Fruit fly (Drosophila melanogaster) whole organism, embryonic: ENCODE data around the gene waw.
A peak's percentile ranks its signal among the peaks of the same experiment; 100 is the strongest.

Source experiments
- Abd-B ChIP-seq: fragments of 200-800 bp; sonication (Bioruptor generic); optimal IDR thresholded peaks from 2 replicates; lab custom pipeline; 2018; ENCODE audit warnings: missing biosample characterization, mild to moderate bottlenecking, missing genetic modification characterization, moderate library complexity
- C15 ChIP-seq: fragments of 200-800 bp; sonication (Bioruptor generic); IDR thresholded peaks from 3 replicates; pipeline ENCODE4 v1.3.6; 2022; ENCODE audit warnings: missing biosample characterization, missing genetic modification characterization
- CG11085 ChIP-seq: fragments of 200-800 bp; sonication (Bioruptor generic); IDR thresholded peaks from 2 replicates; pipeline ENCODE4 v1.3.6; 2022; ENCODE audit warnings: missing biosample characterization, missing genetic modification characterization
- CG11247 ChIP-seq: fragments of 200-800 bp; sonication (Bioruptor generic); IDR thresholded peaks from 2 replicates; pipeline ENCODE4 v1.3.6; 2022; ENCODE audit warnings: missing biosample characterization, missing genetic modification characterization
- CG14441 ChIP-seq: fragments of 200-800 bp; sonication (Bioruptor generic); IDR thresholded peaks from 2 replicates; pipeline ENCODE4 v1.3.6; 2022; ENCODE audit warnings: missing biosample characterization, missing genetic modification characterization
- CG1529 ChIP-seq: fragments of 200-800 bp; sonication (Bioruptor generic); optimal IDR thresholded peaks from 3 replicates; lab custom pipeline; 2018; ENCODE audit warnings: missing biosample characterization, missing genetic modification characterization
- CG15696 ChIP-seq: fragments of 200-800 bp; sonication (Bioruptor generic); optimal IDR thresholded peaks from 2 replicates; lab custom pipeline; 2019; ENCODE audit warnings: missing biosample characterization, mild to moderate bottlenecking, missing genetic modification characterization, moderate library complexity
- CG16813 ChIP-seq: fragments of 200-800 bp; sonication (Bioruptor generic); IDR thresholded peaks from 3 replicates; pipeline ENCODE4 v1.3.6; 2022; ENCODE audit warnings: missing biosample characterization, missing genetic modification characterization; ENCODE audit not compliant: partially characterized antibody
- CG17328 ChIP-seq: fragments of 200-800 bp; sonication (Bioruptor generic); IDR thresholded peaks from 2 replicates; pipeline ENCODE4 v1.3.6; 2022; ENCODE audit warnings: missing biosample characterization, missing genetic modification characterization
- CG17568 ChIP-seq: fragments of 200-800 bp; sonication (Bioruptor generic); optimal IDR thresholded peaks from 2 replicates; lab custom pipeline; 2018; ENCODE audit warnings: missing biosample characterization, mild to moderate bottlenecking, missing genetic modification characterization, moderate library complexity
- CG1832 ChIP-seq: fragments of 200-800 bp; sonication (Bioruptor generic); optimal IDR thresholded peaks from 2 replicates; lab custom pipeline; 2017; ENCODE audit warnings: missing biosample characterization, mild to moderate bottlenecking, missing genetic modification characterization, inconsistent platforms
- CG18599 ChIP-seq: fragments of 200-800 bp; sonication (Bioruptor generic); optimal IDR thresholded peaks from 3 replicates; lab custom pipeline; 2017; ENCODE audit warnings: missing biosample characterization, missing genetic modification characterization, mild to moderate bottlenecking, moderate library complexity, missing genetic modification reagents
- CG3838 ChIP-seq: fragments of 200-800 bp; sonication (Bioruptor generic); optimal IDR thresholded peaks from 3 replicates; lab custom pipeline; 2016; ENCODE audit warnings: missing biosample characterization, missing genetic modification characterization
- CG3847 ChIP-seq: fragments of 200-800 bp; sonication (Bioruptor generic); IDR thresholded peaks from 2 replicates; pipeline ENCODE4 v1.3.6; 2022; ENCODE audit warnings: missing biosample characterization, missing genetic modification characterization
- CG4404 ChIP-seq: fragments of 200-800 bp; sonication (Bioruptor generic); IDR thresholded peaks from 2 replicates; pipeline ENCODE4 v1.3.6; 2022; ENCODE audit warnings: missing biosample characterization, missing genetic modification characterization
- CG4730 ChIP-seq: fragments of 200-800 bp; sonication (Bioruptor generic); IDR thresholded peaks from 2 replicates; pipeline ENCODE4 v1.3.6; 2022; ENCODE audit warnings: missing biosample characterization, missing genetic modification characterization
- CG5180 ChIP-seq: fragments of 200-800 bp; sonication (Bioruptor generic); optimal IDR thresholded peaks from 3 replicates; lab custom pipeline; 2017; ENCODE audit warnings: missing biosample characterization, missing genetic modification characterization, mild to moderate bottlenecking, moderate library complexity, missing genetic modification reagents
- CG6272 ChIP-seq: fragments of 200-800 bp; sonication (Bioruptor generic); IDR thresholded peaks from 2 replicates; pipeline ENCODE4 v1.3.6; 2022; ENCODE audit warnings: missing biosample characterization, missing genetic modification characterization
- CG7963 ChIP-seq: fragments of 200-800 bp; sonication (Bioruptor generic); IDR thresholded peaks from 3 replicates; pipeline ENCODE4 v1.3.6; 2022; ENCODE audit warnings: missing biosample characterization, missing genetic modification characterization; ENCODE audit not compliant: partially characterized antibody
- Elba2 ChIP-seq: fragments of 200-800 bp; sonication (Bioruptor generic); optimal IDR thresholded peaks from 3 replicates; lab custom pipeline; 2016; ENCODE audit warnings: missing biosample characterization, missing genetic modification characterization
- Hr3 ChIP-seq: fragments of 200-800 bp; sonication (Bioruptor generic); optimal IDR thresholded peaks from 3 replicates; lab custom pipeline; 2016; ENCODE audit warnings: missing biosample characterization, missing genetic modification characterization
- NfI ChIP-seq: fragments of 200-800 bp; sonication (Bioruptor generic); optimal IDR thresholded peaks from 3 replicates; lab custom pipeline; 2018; ENCODE audit warnings: missing biosample characterization, mild to moderate bottlenecking, missing genetic modification characterization, moderate library complexity
- Ravus ChIP-seq: fragments of 200-800 bp; sonication (Bioruptor generic); IDR thresholded peaks from 2 replicates; pipeline ENCODE4 v1.3.6; 2022; ENCODE audit warnings: missing biosample characterization, missing genetic modification characterization
- Sox102F ChIP-seq: fragments of 200-800 bp; sonication (Bioruptor generic); optimal IDR thresholded peaks from 2 replicates; lab custom pipeline; 2018; ENCODE audit warnings: missing biosample characterization, mild to moderate bottlenecking, missing genetic modification characterization, moderate library complexity
- Sry-β ChIP-seq: fragments of 200-800 bp; sonication (Bioruptor generic); optimal IDR thresholded peaks from 2 replicates; lab custom pipeline; 2018; ENCODE audit warnings: missing biosample characterization, mild to moderate bottlenecking, missing genetic modification characterization, moderate library complexity
- ase ChIP-seq: fragments of 200-800 bp; sonication (Bioruptor generic); IDR thresholded peaks from 3 replicates; pipeline ENCODE4 v1.3.6; 2022; ENCODE audit warnings: missing biosample characterization, missing genetic modification characterization
- bcd ChIP-seq: fragments of 200-800 bp; sonication (Bioruptor generic); optimal IDR thresholded peaks from 2 replicates; lab custom pipeline; 2017; ENCODE audit warnings: missing biosample characterization, mild to moderate bottlenecking, missing genetic modification characterization
- bigmax ChIP-seq: fragments of 200-800 bp; sonication (Bioruptor generic); optimal IDR thresholded peaks from 2 replicates; lab custom pipeline; 2018; ENCODE audit warnings: missing biosample characterization, mild to moderate bottlenecking, missing genetic modification characterization
- crc ChIP-seq: fragments of 200-800 bp; sonication (Bioruptor generic); optimal IDR thresholded peaks from 2 replicates; lab custom pipeline; 2016; ENCODE audit warnings: missing biosample characterization, missing genetic modification characterization
- croc ChIP-seq: fragments of 200-800 bp; sonication (Bioruptor generic); conservative IDR thresholded peaks from 3 replicates; pipeline ENCODE4 v1.3.6; 2022; ENCODE audit warnings: missing biosample characterization, missing genetic modification characterization
- da ChIP-seq: fragments of 200-800 bp; sonication (Bioruptor generic); optimal IDR thresholded peaks from 2 replicates; lab custom pipeline; 2016; ENCODE audit warnings: missing biosample characterization, missing genetic modification characterization
- disco-r ChIP-seq: fragments of 200-800 bp; sonication (Bioruptor generic); optimal IDR thresholded peaks from 2 replicates; lab custom pipeline; 2016; ENCODE audit warnings: missing biosample characterization, missing genetic modification characterization
- gce ChIP-seq: fragments of 200-800 bp; sonication (Bioruptor generic); IDR thresholded peaks from 3 replicates; pipeline ENCODE4 v1.3.6; 2022; ENCODE audit warnings: missing biosample characterization, missing genetic modification characterization
- gcm ChIP-seq: fragments of 200-800 bp; sonication (Bioruptor generic); optimal IDR thresholded peaks from 2 replicates; lab custom pipeline; 2019; ENCODE audit warnings: missing biosample characterization, mild to moderate bottlenecking, missing genetic modification characterization, moderate library complexity
- ham ChIP-seq: fragments of 200-800 bp; sonication (Bioruptor generic); IDR thresholded peaks from 2 replicates; pipeline ENCODE4 v1.3.6; 2022; ENCODE audit warnings: missing biosample characterization, missing genetic modification characterization
- hb ChIP-seq: fragments of 200-800 bp; sonication (Bioruptor generic); IDR thresholded peaks from 3 replicates; pipeline ENCODE4 v1.3.6; 2022; ENCODE audit warnings: missing biosample characterization, missing genetic modification characterization; ENCODE audit not compliant: partially characterized antibody
- hkb ChIP-seq, 2 experiments: fragments of 200-800 bp in 1 of 2; fragments of >200 bp in 1 of 2; sonication (Bioruptor generic) in 1 of 2; IDR thresholded peaks in 1 of 2; optimal IDR thresholded peaks in 1 of 2; 2 replicates each; pipeline versions ENCODE4 v1.3.6 to Lab custom; 2017 to 2022; ENCODE audit warnings: missing biosample characterization in 1 of 2, missing genetic modification characterization in 1 of 2
- jigr1 ChIP-seq: fragments of 200-800 bp; sonication (Bioruptor generic); IDR thresholded peaks from 3 replicates; pipeline ENCODE4 v1.3.6; 2022; ENCODE audit warnings: missing biosample characterization, missing genetic modification characterization
- jing ChIP-seq: fragments of 200-800 bp; sonication (Bioruptor generic); optimal IDR thresholded peaks from 2 replicates; lab custom pipeline; 2018; ENCODE audit warnings: missing biosample characterization, mild to moderate bottlenecking, missing genetic modification characterization
- lilli ChIP-seq: fragments of 200-800 bp; sonication (Bioruptor generic); optimal IDR thresholded peaks from 3 replicates; lab custom pipeline; 2016; ENCODE audit warnings: missing biosample characterization, missing genetic modification characterization
- lov ChIP-seq, 2 experiments: fragments of 200-800 bp in 1 of 2; fragments of >200 bp in 1 of 2; sonication (Bioruptor generic) in 1 of 2; IDR thresholded peaks in 1 of 2; optimal IDR thresholded peaks in 1 of 2; 2 replicates in 1 of 2; 3 replicates in 1 of 2; pipeline versions ENCODE4 v1.3.6 to Lab custom; 2017 to 2022; ENCODE audit warnings: missing biosample characterization in 1 of 2, missing genetic modification characterization in 1 of 2
- mld ChIP-seq: fragments of 200-800 bp; sonication (Bioruptor generic); IDR thresholded peaks from 3 replicates; pipeline ENCODE4 v1.3.6; 2022; ENCODE audit warnings: missing biosample characterization, missing genetic modification characterization; ENCODE audit not compliant: partially characterized antibody
- nmo ChIP-seq: fragments of 200-800 bp; sonication (Bioruptor generic); optimal IDR thresholded peaks from 2 replicates; lab custom pipeline; 2018; ENCODE audit warnings: missing biosample characterization, mild to moderate bottlenecking, missing genetic modification characterization, moderate library complexity
- pho ChIP-seq: fragments of 200-800 bp; sonication (Bioruptor generic); optimal IDR thresholded peaks from 2 replicates; lab custom pipeline; 2016; ENCODE audit warnings: missing biosample characterization, missing genetic modification characterization
- pita ChIP-seq: fragments of 200-800 bp; sonication (Bioruptor generic); optimal IDR thresholded peaks from 2 replicates; lab custom pipeline; 2017; ENCODE audit warnings: missing biosample characterization, mild to moderate bottlenecking, missing genetic modification characterization
- pnt ChIP-seq: fragments of 200-800 bp; sonication (Bioruptor generic); optimal IDR thresholded peaks from 3 replicates; lab custom pipeline; 2016; ENCODE audit warnings: missing biosample characterization, missing genetic modification characterization
- sisA ChIP-seq: fragments of 200-800 bp; sonication (Bioruptor generic); IDR thresholded peaks from 2 replicates; pipeline ENCODE4 v1.3.6; 2022; ENCODE audit warnings: missing biosample characterization, missing genetic modification characterization
- slou ChIP-seq: fragments of 200-800 bp; sonication (Bioruptor generic); optimal IDR thresholded peaks from 3 replicates; lab custom pipeline; 2016; ENCODE audit warnings: missing biosample characterization, missing genetic modification characterization

waw gene

dm6 chrX:21319202-21319772, 43.5 kb upstream of the waw start, which contains the start of the genes SLIRP1 and anox (continued):
- TF ChIP-seq ase: peak; percentile 48; the same call in 1 of the 3 replicates
- peak; percentile 89 for TF ChIP-seq Sox102F
- no peak for TF ChIP-seq CG17568 (GFP tag; lab: Kevin White, UChicago)
- peak; percentile 27; the same call in 1 of the 2 replicates for TF ChIP-seq Ravus (GFP tag; lab: Robert Waterston, UW)
- peak; percentile 48; the same call in 1 of the 2 replicates for TF ChIP-seq CG6272
- TF ChIP-seq CG5180 (GFP tag; lab: Kevin White, UChicago): peak; percentile 63
- TF ChIP-seq CG4730 (GFP tag; lab: Robert Waterston, UW): peak; percentile 75
- peak; percentile 89 for TF ChIP-seq CG18599
- TF ChIP-seq croc (GFP tag; lab: Robert Waterston, UW): peak; percentile 71
- TF ChIP-seq crc (GFP tag; lab: Kevin White, UChicago): peak; percentile 40
- TF ChIP-seq NfI: peak; percentile 85
- TF ChIP-seq slou (GFP tag; lab: Kevin White, UChicago): peak; percentile 79
- TF ChIP-seq CG1529 (GFP tag; lab: Kevin White, UChicago): peak; percentile 78
- TF ChIP-seq ham (GFP tag; lab: Robert Waterston, UW): 0 out of 2 replicates have a peak, but pooled peaks have one; percentile 23
- peak; percentile 60 for TF ChIP-seq pnt (GFP tag; lab: Kevin White, UChicago)
- peak; percentile 64; the same call in 1 of the 3 replicates for TF ChIP-seq C15
- TF ChIP-seq gcm: peak; percentile 86
- peak; percentile 49 for TF ChIP-seq CG3838
- peak; percentile 95 for TF ChIP-seq nmo (GFP tag; lab: Kevin White, UChicago)
- peak; percentile 79 for TF ChIP-seq CG14441
- TF ChIP-seq pho (GFP tag; lab: Kevin White, UChicago): peak; percentile 81
- TF ChIP-seq CG4404 (GFP tag; lab: Robert Waterston, UW): peak; percentile 66
- peak; percentile 80 for TF ChIP-seq CG3847
- no peak for TF ChIP-seq hkb (optimal IDR thresholded peaks at IDR 0.05; lab: Kevin White, UChicago)
- TF ChIP-seq hkb (GFP tag; IDR thresholded peaks at IDR 0.05; lab: Robert Waterston, UW): peak; percentile 84
- TF ChIP-seq CG11085 (GFP tag; lab: Robert Waterston, UW): 0 out of 2 replicates have a peak, but pooled peaks have one; percentile 47
- TF ChIP-seq mld (GFP tag; lab: Robert Waterston, UW): no peak
- TF ChIP-seq da (GFP tag; lab: Kevin White, UChicago): no peak
- peak; percentile 90 for TF ChIP-seq bcd
- peak; percentile 40 for TF ChIP-seq disco-r
- peak; percentile 91 for TF ChIP-seq Abd-B (GFP tag; lab: Kevin White, UChicago)
- TF ChIP-seq CG15696 (tag; lab: Kevin White, UChicago): peak; percentile 68
- no peak for TF ChIP-seq lov (optimal IDR thresholded peaks at IDR 0.05; lab: Kevin White, UChicago)
- TF ChIP-seq lov (GFP tag; IDR thresholded peaks at IDR 0.05; lab: Robert Waterston, UW): no peak
- TF ChIP-seq Elba2 (GFP tag; lab: Kevin White, UChicago): no peak
- TF ChIP-seq Sry-β (GFP tag; lab: Kevin White, UChicago): peak; percentile 14
- TF ChIP-seq jigr1 (GFP tag; lab: Robert Waterston, UW): 0 out of 3 replicates have a peak, but pooled peaks have one; percentile 31
- no peak for TF ChIP-seq CG1832 (GFP tag; lab: Kevin White, UChicago)
- TF ChIP-seq Hr3 (GFP tag; lab: Kevin White, UChicago): peak; percentile 89
- peak; percentile 90 for TF ChIP-seq lilli (GFP tag; lab: Kevin White, UChicago)
- no peak for TF ChIP-seq CG7963 (GFP tag; lab: Robert Waterston, UW)
- peak; percentile 73 for TF ChIP-seq CG11247
- TF ChIP-seq sisA: peak; percentile 74
- TF ChIP-seq jing (GFP tag; lab: Kevin White, UChicago): no peak
- no peak for TF ChIP-seq pita (GFP tag; lab: Kevin White, UChicago)
- TF ChIP-seq CG16813 (GFP tag; lab: Robert Waterston, UW): no peak
- TF ChIP-seq CG17328 (GFP tag; lab: Robert Waterston, UW): peak; percentile 64
- TF ChIP-seq hb: no peak
- TF ChIP-seq gce: no peak; the same call in 2 of the 3 replicates
- TF ChIP-seq bigmax (GFP tag; lab: Kevin White, UChicago): peak; percentile 98
